Worm (Caenorhabditis elegans): ENCODE data around the gene ubxn-2.
A peak's percentile ranks its signal among the peaks of the same experiment; 100 is the strongest.

The ubxn-2 gene

DNA sequence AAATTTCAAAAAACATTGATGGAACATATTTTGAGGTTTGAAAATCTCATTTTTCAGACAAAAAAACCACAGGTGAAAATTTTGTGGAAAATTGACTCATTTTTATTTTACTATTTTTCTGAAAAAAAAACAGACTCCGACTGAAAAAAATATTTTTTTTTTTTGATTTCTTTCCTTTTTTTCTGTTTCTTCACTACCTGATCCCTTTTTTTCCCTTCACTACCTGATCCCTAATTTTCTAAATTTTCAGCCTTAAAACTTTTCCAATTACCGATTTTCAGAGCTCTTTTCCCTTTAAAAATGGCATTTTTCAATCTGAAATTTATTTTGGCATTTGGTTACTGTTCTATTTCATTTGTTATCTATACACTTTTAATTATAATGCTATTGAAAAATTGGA is 36.8 kb upstream of the ubxn-2 start, which contains the start of gene Y54G2A.77:
Y54G2A.77 (plus strand) TSS at position 301 of the 400 bp plus-strand sequence.
- TF ChIP-seq dpff-1 (tag; optimal IDR thresholded peaks at IDR 0.05) (no peak), sdz-38 (tag; optimal IDR thresholded peaks at IDR 0.05) (no peak), nhr-179 (tag; optimal IDR thresholded peaks at IDR 0.05) (no peak), hlh-12 (tag; optimal IDR thresholded peaks at IDR 0.05) (no peak), ceh-40 (GFP tag; IDR thresholded peaks at IDR 0.05) (no peak), F37B4.10 (GFP tag; IDR thresholded peaks at IDR 0.05) (no peak), atf-7 (tag; optimal IDR thresholded peaks at IDR 0.05) (no peak), ets-4 (GFP tag; optimal IDR thresholded peaks at IDR 0.05) (no peak), let-526 (GFP tag; IDR thresholded peaks at IDR 0.05) (no peak), dox-1 (GFP tag; IDR thresholded peaks at IDR 0.05) (no peak), lsy-27 (tag; optimal IDR thresholded peaks at IDR 0.05; ENCODE audit: borderline replicate concordance, insufficient read depth) (no peak), hmg-20 (GFP tag; IDR thresholded peaks at IDR 0.05) (no peak), ceh-58 (GFP tag; IDR thresholded peaks at IDR 0.05) (no peak), lin-40 (tag; optimal IDR thresholded peaks at IDR 0.05) (no peak), ztf-25 (GFP tag; IDR thresholded peaks at IDR 0.05) (no peak)

DNA sequence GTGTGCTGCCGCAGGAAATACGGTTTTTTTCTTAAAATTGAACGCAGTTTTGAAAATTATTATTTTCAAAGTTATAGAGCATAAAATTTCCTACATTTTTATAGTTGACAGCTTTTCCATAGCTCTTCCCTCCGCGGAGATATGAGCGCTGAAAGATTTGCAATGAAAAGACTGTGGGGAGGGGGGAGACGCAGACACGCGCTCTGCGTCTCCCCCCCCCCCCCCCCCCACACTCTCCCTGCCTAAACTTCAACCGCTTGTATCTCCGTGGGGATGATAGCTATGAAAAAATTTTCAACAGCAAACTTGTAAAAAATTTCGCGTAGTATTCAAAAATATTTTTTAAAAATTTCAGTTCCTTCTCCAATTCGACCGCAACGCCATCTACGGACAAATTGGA is 35.9 kb upstream of the ubxn-2 start:
- TF ChIP-seq nfyb-1 (GFP tag; IDR thresholded peaks at IDR 0.05): no peak
- TF ChIP-seq egrh-3 (GFP tag; IDR thresholded peaks at IDR 0.05): peak; percentile 60; the same call in 1 of the 2 replicates
- TF ChIP-seq mcd-1 (GFP tag; IDR thresholded peaks at IDR 0.05): 0 out of 2 replicates have a peak, but pooled peaks have one; percentile 11
- TF ChIP-seq zfh-2 (GFP tag; conservative IDR thresholded peaks at IDR 0.05): peak; percentile 67; the same call in 1 of the 2 replicates
- peak; percentile 89 for TF ChIP-seq hmg-1.2 (GFP tag; IDR thresholded peaks at IDR 0.05)

DNA sequence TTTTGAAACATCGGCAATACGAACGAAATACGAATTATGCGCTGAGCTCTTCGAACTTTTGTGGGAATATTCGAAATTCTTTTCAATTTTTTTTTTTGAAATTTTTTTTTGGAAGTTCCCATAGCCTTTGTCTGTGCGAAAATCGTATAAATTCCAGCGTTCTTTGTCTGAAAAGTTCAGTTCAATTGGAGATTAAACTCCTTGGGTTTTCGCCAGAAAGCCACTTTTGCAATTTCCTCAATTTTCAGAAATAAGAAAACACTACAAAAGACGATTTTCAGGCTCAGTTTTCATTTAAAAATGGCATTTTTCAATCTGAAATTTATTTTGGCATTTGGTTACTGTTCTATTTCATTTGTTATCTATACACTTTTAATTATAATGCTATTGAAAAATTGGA is 33.5 kb upstream of the ubxn-2 start, which contains the start of gene Y54G2A.38:
Y54G2A.38 (plus strand) TSS at position 301 of the 400 bp plus-strand sequence.
- TF ChIP-seq bed-2 (GFP tag; IDR thresholded peaks at IDR 0.05) (no peak), bed-1 (GFP tag; IDR thresholded peaks at IDR 0.05) (no peak), chd-7 (tag; optimal IDR thresholded peaks at IDR 0.05) (no peak), K11D2.4 (GFP tag; IDR thresholded peaks at IDR 0.05) (no peak), nfya-1 (tag; optimal IDR thresholded peaks at IDR 0.05; ENCODE audit: borderline replicate concordance, insufficient read depth) (no peak), ekl-4 (GFP tag; IDR thresholded peaks at IDR 0.05) (no peak), lsy-27 (tag; optimal IDR thresholded peaks at IDR 0.05; ENCODE audit: borderline replicate concordance, insufficient read depth) (no peak), dpff-1 (tag; optimal IDR thresholded peaks at IDR 0.05) (no peak), F23B12.7 (tag; optimal IDR thresholded peaks at IDR 0.05; ENCODE audit: insufficient read depth) (no peak), aptf-2 (GFP tag; conservative IDR thresholded peaks at IDR 0.05) (no peak), hsf-1 (GFP tag; IDR thresholded peaks at IDR 0.05) (no peak), F57A8.1 (GFP tag; optimal IDR thresholded peaks at IDR 0.05) (no peak), ztf-18 (tag; optimal IDR thresholded peaks at IDR 0.05) (no peak), ets-4 (GFP tag; optimal IDR thresholded peaks at IDR 0.05) (no peak), Y67H2A.10 (GFP tag; conservative IDR thresholded peaks at IDR 0.05) (no peak), egl-44 (GFP tag; IDR thresholded peaks at IDR 0.05) (no peak), tlf-1 (GFP tag; optimal IDR thresholded peaks at IDR 0.05) (no peak)

DNA sequence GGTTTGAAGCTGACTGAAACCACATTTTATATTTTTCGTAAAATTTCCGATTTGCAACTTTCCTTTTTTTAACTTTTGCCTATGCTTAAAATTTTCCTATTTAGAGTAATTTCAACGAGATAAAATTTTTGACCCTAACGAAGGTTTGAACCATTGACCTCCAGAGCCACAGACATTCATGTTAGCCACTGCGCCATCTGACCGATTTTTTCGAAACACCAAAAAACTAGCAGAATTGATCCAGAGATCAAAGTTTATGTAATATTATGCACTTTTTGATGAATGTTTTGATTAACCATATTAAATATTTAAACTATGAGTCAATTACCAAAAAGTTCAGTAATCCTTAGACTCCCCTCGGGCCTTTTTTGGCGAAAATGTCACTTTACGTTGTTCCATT is 32.5 kb upstream of the ubxn-2 start:
- TF ChIP-seq bed-2 (GFP tag; IDR thresholded peaks at IDR 0.05) (no peak), mel-28 (tag; optimal IDR thresholded peaks at IDR 0.05; ENCODE audit: borderline replicate concordance) (no peak), tbx-9 (tag; optimal IDR thresholded peaks at IDR 0.05; ENCODE audit: borderline replicate concordance) (no peak), rpc-1 (optimal IDR thresholded peaks at IDR 0.05) (no peak), rpc-1 (tag; optimal IDR thresholded peaks at IDR 0.05) (peak; percentile 39), tbp1 (GFP tag; optimal IDR thresholded peaks at IDR 0.05) (peak; percentile 56)
